Fruit fly (Drosophila melanogaster) whole organism, prepupa: ENCODE measurements around the gene Cyp303a1.

Experiments used
- Blimp-1 ChIP-seq: fragments of 200-800 bp; sonication (Bioruptor generic); optimal IDR thresholded peaks from 3 replicates; lab custom pipeline; 2017; ENCODE audit warnings: missing biosample characterization, missing genetic modification characterization, mild to moderate bottlenecking, moderate library complexity, missing genetic modification reagents
- CG10631 ChIP-seq: fragments of 200-800 bp; sonication (Bioruptor generic); optimal IDR thresholded peaks from 2 replicates; lab custom pipeline; 2016; ENCODE audit warnings: missing biosample characterization, missing genetic modification characterization
- CG10669 ChIP-seq: fragments of 200-800 bp; sonication (Bioruptor generic); optimal IDR thresholded peaks from 3 replicates; lab custom pipeline; 2018; ENCODE audit warnings: missing biosample characterization, mild to moderate bottlenecking, missing genetic modification characterization, moderate library complexity
- CG11902 ChIP-seq: fragments of 200-800 bp; sonication (Bioruptor generic); optimal IDR thresholded peaks from 3 replicates; lab custom pipeline; 2016; ENCODE audit warnings: missing biosample characterization, missing genetic modification characterization
- CG1621 ChIP-seq: fragments of 200-800 bp; sonication (Bioruptor generic); optimal IDR thresholded peaks from 3 replicates; lab custom pipeline; 2018; ENCODE audit warnings: missing biosample characterization, mild to moderate bottlenecking, missing genetic modification characterization
- CG3032 ChIP-seq: fragments of 200-800 bp; optimal IDR thresholded peaks from 2 replicates; lab custom pipeline; 2019; ENCODE audit warnings: missing biosample characterization, mild to moderate bottlenecking, missing genetic modification characterization, moderate library complexity
- CG31627 ChIP-seq: fragments of 200-800 bp; sonication (Bioruptor generic); optimal IDR thresholded peaks from 3 replicates; lab custom pipeline; 2016; ENCODE audit warnings: missing biosample characterization, missing genetic modification characterization
- CG34406 ChIP-seq: fragments of 200-800 bp; sonication (Bioruptor generic); optimal IDR thresholded peaks from 3 replicates; lab custom pipeline; 2016; ENCODE audit warnings: missing biosample characterization, missing genetic modification characterization
- CG3919 ChIP-seq: fragments of 200-800 bp; sonication (Bioruptor generic); optimal IDR thresholded peaks from 3 replicates; lab custom pipeline; 2016; ENCODE audit warnings: missing biosample characterization, missing genetic modification characterization
- CG4318 ChIP-seq: fragments of 200-800 bp; sonication (Bioruptor generic); optimal IDR thresholded peaks from 3 replicates; lab custom pipeline; 2017; ENCODE audit warnings: missing biosample characterization, mild to moderate bottlenecking, missing genetic modification characterization
- CG6163 ChIP-seq: fragments of 200-800 bp; sonication (Bioruptor generic); IDR thresholded peaks from 3 replicates; pipeline ENCODE4 v1.3.6; 2022; ENCODE audit warnings: missing biosample characterization, missing genetic modification characterization
- CG6276 ChIP-seq: fragments of 200-800 bp; sonication (Bioruptor generic); optimal IDR thresholded peaks from 2 replicates; lab custom pipeline; 2017; ENCODE audit warnings: missing biosample characterization, mild to moderate bottlenecking, missing genetic modification characterization
- CG6808 ChIP-seq: fragments of 200-800 bp; sonication (Bioruptor generic); optimal IDR thresholded peaks from 3 replicates; lab custom pipeline; 2017; ENCODE audit warnings: missing biosample characterization, missing genetic modification characterization, mild to moderate bottlenecking, moderate library complexity, missing genetic modification reagents
- CG6854 ChIP-seq: fragments of 200-800 bp; sonication (Bioruptor generic); optimal IDR thresholded peaks from 2 replicates; lab custom pipeline; 2017; ENCODE audit warnings: missing biosample characterization, mild to moderate bottlenecking, missing genetic modification characterization
- CG7368 ChIP-seq: fragments of 200-800 bp; sonication (Bioruptor generic); optimal IDR thresholded peaks from 3 replicates; lab custom pipeline; 2016; ENCODE audit warnings: missing biosample characterization, missing genetic modification characterization
- CG8632 ChIP-seq: fragments of 200-800 bp; sonication (Bioruptor generic); optimal IDR thresholded peaks from 3 replicates; lab custom pipeline; 2016; ENCODE audit warnings: missing biosample characterization, missing genetic modification characterization
- CG9139 ChIP-seq: fragments of 200-800 bp; sonication (Bioruptor generic); optimal IDR thresholded peaks from 3 replicates; lab custom pipeline; 2017; ENCODE audit warnings: missing biosample characterization, mild to moderate bottlenecking, missing genetic modification characterization
- Eip75B ChIP-seq: fragments of 200-800 bp; sonication (Bioruptor generic); optimal IDR thresholded peaks from 3 replicates; lab custom pipeline; 2016; ENCODE audit warnings: missing biosample characterization, missing genetic modification characterization
- Eip78C ChIP-seq: fragments of 200-800 bp; sonication (Bioruptor generic); peaks from one replicate; lab custom pipeline; 2016; ENCODE audit warnings: missing biosample characterization, missing genetic modification characterization
- Eip93F ChIP-seq: fragments of 200-800 bp; sonication (Bioruptor generic); optimal IDR thresholded peaks from 2 replicates; lab custom pipeline; 2016; ENCODE audit warnings: missing biosample characterization, mild to moderate bottlenecking, missing genetic modification characterization
- Ets21C ChIP-seq: fragments of 200-800 bp; sonication (Bioruptor generic); optimal IDR thresholded peaks from 3 replicates; lab custom pipeline; 2016; ENCODE audit warnings: missing biosample characterization, missing genetic modification characterization
- Ets96B ChIP-seq: fragments of 200-800 bp; optimal IDR thresholded peaks from 2 replicates; lab custom pipeline; 2019; ENCODE audit warnings: missing biosample characterization, mild to moderate bottlenecking, missing genetic modification characterization, moderate library complexity
- Gug ChIP-seq: fragments of 200-800 bp; sonication (Bioruptor generic); IDR thresholded peaks from 2 replicates; pipeline ENCODE4 v1.3.6; 2022; ENCODE audit warnings: missing biosample characterization, missing genetic modification characterization
- Hr38 ChIP-seq: sonication (Bioruptor generic); optimal IDR thresholded peaks from 2 replicates; lab custom pipeline; 2016; ENCODE audit warnings: missing biosample characterization, missing genetic modification characterization
- Hr39 ChIP-seq: fragments of 200-800 bp; sonication (Bioruptor generic); optimal IDR thresholded peaks from 2 replicates; lab custom pipeline; 2016; ENCODE audit warnings: missing biosample characterization, missing genetic modification characterization
- Hr4 ChIP-seq: fragments of 200-800 bp; sonication (Bioruptor generic); optimal IDR thresholded peaks from 3 replicates; lab custom pipeline; 2016; ENCODE audit warnings: missing biosample characterization, missing genetic modification characterization
- Lpt ChIP-seq: fragments of 200-800 bp; sonication (Bioruptor generic); optimal IDR thresholded peaks from 3 replicates; lab custom pipeline; 2016; ENCODE audit warnings: missing biosample characterization, missing genetic modification characterization
- Met ChIP-seq: fragments of 200-800 bp; sonication (Bioruptor generic); optimal IDR thresholded peaks from 3 replicates; lab custom pipeline; 2016; ENCODE audit warnings: missing biosample characterization, missing genetic modification characterization
- OdsH ChIP-seq: fragments of 200-800 bp; sonication (Bioruptor generic); optimal IDR thresholded peaks from 3 replicates; lab custom pipeline; 2016; ENCODE audit warnings: missing biosample characterization, missing genetic modification characterization
- Smox ChIP-seq: fragments of 200-800 bp; sonication (Bioruptor generic); optimal IDR thresholded peaks from 3 replicates; lab custom pipeline; 2016; ENCODE audit warnings: missing biosample characterization, missing genetic modification characterization
- Sox102F ChIP-seq: fragments of 200-800 bp; sonication (Bioruptor generic); optimal IDR thresholded peaks from 2 replicates; lab custom pipeline; 2016; ENCODE audit warnings: missing biosample characterization, mild to moderate bottlenecking, missing genetic modification characterization
- Sox14 ChIP-seq: fragments of 200-800 bp; sonication (Bioruptor generic); optimal IDR thresholded peaks from 3 replicates; lab custom pipeline; 2016; ENCODE audit warnings: missing biosample characterization, missing genetic modification characterization
- achi ChIP-seq: fragments of 200-800 bp; sonication (Bioruptor generic); optimal IDR thresholded peaks from 3 replicates; lab custom pipeline; 2016; ENCODE audit warnings: missing biosample characterization, missing genetic modification characterization
- acj6 ChIP-seq: fragments of 200-800 bp; sonication (Bioruptor generic); optimal IDR thresholded peaks from 3 replicates; lab custom pipeline; 2016; ENCODE audit warnings: missing biosample characterization, missing genetic modification characterization
- dac ChIP-seq: fragments of 200-800 bp; sonication (Bioruptor generic); optimal IDR thresholded peaks from 2 replicates; lab custom pipeline; 2017; ENCODE audit warnings: missing biosample characterization, mild to moderate bottlenecking, missing genetic modification characterization
- dsx ChIP-seq: fragments of 200-800 bp; optimal IDR thresholded peaks from 3 replicates; lab custom pipeline; 2019; ENCODE audit warnings: missing biosample characterization, mild to moderate bottlenecking, missing genetic modification characterization, moderate library complexity; ENCODE audit not compliant: poor library complexity, severe bottlenecking
- eg ChIP-seq: fragments of 200-800 bp; sonication (Bioruptor generic); IDR thresholded peaks from 3 replicates; pipeline ENCODE4 v1.3.6; 2022; ENCODE audit warnings: missing biosample characterization, missing genetic modification characterization
- fd59A ChIP-seq: fragments of 200-800 bp; sonication (Bioruptor generic); optimal IDR thresholded peaks from 2 replicates; lab custom pipeline; 2017; ENCODE audit warnings: missing biosample characterization, mild to moderate bottlenecking, missing genetic modification characterization, missing genetic modification reagents
- fd85E ChIP-seq: fragments of 200-800 bp; sonication (Bioruptor generic); optimal IDR thresholded peaks from 3 replicates; lab custom pipeline; 2016; ENCODE audit warnings: missing biosample characterization, missing genetic modification characterization
- lz ChIP-seq: fragments of 200-800 bp; sonication (Bioruptor generic); optimal IDR thresholded peaks from 3 replicates; lab custom pipeline; 2016; ENCODE audit warnings: missing biosample characterization, missing genetic modification characterization
- net ChIP-seq: fragments of 200-800 bp; sonication (Bioruptor generic); optimal IDR thresholded peaks from 3 replicates; lab custom pipeline; 2016; ENCODE audit warnings: missing biosample characterization, missing genetic modification characterization
- salr ChIP-seq, 2 experiments: fragments of 200-800 bp; sonication (Bioruptor generic); optimal IDR thresholded peaks; 3 replicates each; lab custom pipeline; 2016 to 2018; ENCODE audit warnings: missing biosample characterization in 2 of 2, missing genetic modification characterization in 2 of 2, mild to moderate bottlenecking in 1 of 2
- spab ChIP-seq: fragments of 200-800 bp; sonication (Bioruptor generic); optimal IDR thresholded peaks from 2 replicates; lab custom pipeline; 2017; ENCODE audit warnings: missing biosample characterization, mild to moderate bottlenecking, missing genetic modification characterization, missing genetic modification reagents
- ss ChIP-seq, 2 experiments: fragments of 200-800 bp; sonication (Bioruptor generic); optimal IDR thresholded peaks; 2 replicates in 1 of 2; 3 replicates in 1 of 2; lab custom pipeline; 2017 to 2018; ENCODE audit warnings: mild to moderate bottlenecking in 2 of 2, missing biosample characterization in 2 of 2, missing genetic modification characterization in 2 of 2, moderate library complexity in 1 of 2
- svp ChIP-seq: fragments of 200-800 bp; sonication (Bioruptor generic); peaks from one replicate; lab custom pipeline; 2016; ENCODE audit warnings: missing biosample characterization, missing genetic modification characterization
- topi ChIP-seq: fragments of 200-800 bp; sonication (Bioruptor generic); optimal IDR thresholded peaks from 3 replicates; lab custom pipeline; 2016; ENCODE audit warnings: missing biosample characterization, missing genetic modification characterization
- vri ChIP-seq: fragments of 200-800 bp; sonication (Bioruptor generic); optimal IDR thresholded peaks from 3 replicates; lab custom pipeline; 2016; ENCODE audit warnings: missing biosample characterization, mild to moderate bottlenecking, missing genetic modification characterization

The Cyp303a1 gene

dm6 chr2L:16274100-16274499 lies 19.9 kb upstream of the Cyp303a1 start (continued):
- TF ChIP-seq Hr38 (GFP tag; lab: Kevin White, UChicago) (no peak), CG8632 (GFP tag; lab: Kevin White, UChicago) (no peak), fd85E (GFP tag; lab: Kevin White, UChicago) (no peak), CG10669 (GFP tag; lab: Kevin White, UChicago) (no peak), topi (no peak), CG11902 (GFP tag; lab: Kevin White, UChicago) (no peak), eg (GFP tag; lab: Robert Waterston, UW) (0 out of 3 replicates have a peak, but pooled peaks have one; percentile 48), ss (GFP tag; optimal IDR thresholded peaks at IDR 0.05; lab: Kevin White, UChicago) (no peak), vri (GFP tag; lab: Kevin White, UChicago) (no peak), CG10631 (no peak), lz (no peak), Met (no peak), Smox (GFP tag; lab: Kevin White, UChicago) (no peak), CG6276 (peak; percentile 4), Ets21C (no peak), Ets96B (tag; lab: Kevin White, UChicago) (no peak), Eip75B (GFP tag; lab: Kevin White, UChicago) (no peak), Blimp-1 (GFP tag; lab: Kevin White, UChicago) (no peak), CG34406 (no peak), svp (GFP tag; lab: Kevin White, UChicago) (peak; percentile 83), Hr4 (GFP tag; lab: Kevin White, UChicago) (no peak), OdsH (GFP tag; lab: Kevin White, UChicago) (no peak), Sox102F (GFP tag; lab: Kevin White, UChicago) (no peak), Hr39 (GFP tag; lab: Kevin White, UChicago) (no peak), Lpt (peak; percentile 12), net (GFP tag; lab: Kevin White, UChicago) (no peak), Sox14 (GFP tag; lab: Kevin White, UChicago) (no peak), salr (GFP tag; optimal IDR thresholded peaks at IDR 0.05; lab: Kevin White, UChicago) (no peak), CG7368 (no peak), dac (GFP tag; lab: Kevin White, UChicago) (peak; percentile 4)

DNA sequence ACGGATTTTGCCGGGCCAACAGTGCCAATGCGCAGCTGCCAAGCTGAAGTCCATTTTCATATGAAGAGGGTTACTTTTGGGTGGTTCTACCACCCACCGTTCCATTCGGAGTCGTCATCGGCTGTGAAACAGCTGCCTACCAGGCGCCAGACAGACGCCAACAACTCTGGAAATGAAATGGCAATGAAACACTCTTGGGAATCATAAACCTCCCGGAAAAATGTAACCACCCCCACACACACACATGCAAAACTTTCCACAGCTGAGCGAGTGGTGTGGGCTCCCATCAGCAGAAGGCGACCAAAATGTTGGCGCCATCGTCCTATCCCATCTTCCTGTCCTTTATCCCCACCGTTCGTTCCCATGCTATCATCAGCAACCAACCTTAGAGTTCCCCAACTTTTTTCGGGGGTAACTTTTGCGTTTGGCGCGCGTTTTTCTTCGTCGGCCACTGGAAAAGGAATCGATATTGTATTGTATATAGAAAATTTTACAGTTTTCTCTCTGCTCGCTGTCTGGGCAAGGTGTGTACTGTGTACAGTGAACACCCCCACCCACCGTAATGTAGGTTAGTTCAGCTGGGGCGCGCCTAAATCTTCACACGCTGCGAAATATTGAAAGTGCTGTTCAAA lies 18.7 kb upstream of the Cyp303a1 start:
- TF ChIP-seq CG1621 (tag; lab: Kevin White, UChicago) (no peak), CG3919 (GFP tag; lab: Kevin White, UChicago) (no peak), CG10669 (GFP tag; lab: Kevin White, UChicago) (no peak), vri (GFP tag; lab: Kevin White, UChicago) (no peak), net (GFP tag; lab: Kevin White, UChicago) (no peak), CG10631 (no peak), CG3032 (tag; lab: Kevin White, UChicago) (no peak), CG6276 (no peak), CG6163 (GFP tag; lab: Robert Waterston, UW) (no peak), CG11902 (GFP tag; lab: Kevin White, UChicago) (no peak), OdsH (GFP tag; lab: Kevin White, UChicago) (no peak), acj6 (GFP tag; lab: Kevin White, UChicago) (no peak), CG6854 (no peak), Met (no peak)

- TF ChIP-seq CG6808 (peak; percentile 18), fd59A (GFP tag; lab: Kevin White, UChicago) (no peak), spab (GFP tag; lab: Kevin White, UChicago) (peak; percentile 23), CG6276 (peak; percentile 77), CG6163 (GFP tag; lab: Robert Waterston, UW) (peak; percentile 83), dsx (GFP tag; lab: Kevin White, UChicago) (peak; percentile 31), CG9139 (GFP tag; lab: Kevin White, UChicago) (no peak), ss (GFP tag; optimal IDR thresholded peaks at IDR 0.05; lab: Kevin White, UChicago) (no peak), Eip78C (GFP tag; lab: Kevin White, UChicago) (peak; percentile 86), Gug (GFP tag; lab: Robert Waterston, UW) (peak; percentile 51; the same call in 1 of the 2 replicates), Blimp-1 (GFP tag; lab: Kevin White, UChicago) (no peak), vri (GFP tag; lab: Kevin White, UChicago) (no peak), Hr38 (GFP tag; lab: Kevin White, UChicago) (no peak), CG10669 (GFP tag; lab: Kevin White, UChicago) (peak; percentile 43), CG8632 (GFP tag; lab: Kevin White, UChicago) (peak; percentile 18), achi (peak; percentile 43), CG4318 (GFP tag; lab: Kevin White, UChicago) (peak; percentile 85), CG34406 (peak; percentile 39), CG1621 (tag; lab: Kevin White, UChicago) (peak; percentile 28), Eip93F (GFP tag; lab: Kevin White, UChicago) (no peak), CG31627 (peak; percentile 10)
Observed at dm6 chr2L:16275809-16276178, 18.2 kb upstream of the Cyp303a1 start.
